Worm (Caenorhabditis elegans) whole organism, L4 larva: ENCODE results near the gene F41E6.12.

ENCODE experiments used
- D1046.2 ChIP-seq: fragments of 200-800 bp; sonication (Bioruptor generic); IDR thresholded peaks from 2 replicates; pipeline ENCODE4 v1.3.6; 2022; ENCODE audit warnings: missing genetic modification characterization, missing compliant biosample characterization
- F44E2.7 ChIP-seq: fragments of 200-800 bp; sonication (Bioruptor generic); IDR thresholded peaks from 2 replicates; pipeline ENCODE4 v2.1.2; 2022; ENCODE audit warnings: missing genetic modification characterization, missing compliant biosample characterization
- T20F7.1 ChIP-seq: fragments of 200-800 bp; sonication (Bioruptor generic); optimal IDR thresholded peaks from 2 replicates; lab custom pipeline; 2018; ENCODE audit warnings: mild to moderate bottlenecking, missing genetic modification characterization, missing compliant biosample characterization
- T26A8.4 ChIP-seq: fragments of 200-800 bp; sonication (Bioruptor generic); IDR thresholded peaks from 2 replicates; pipeline ENCODE4 v1.3.6; 2022; ENCODE audit warnings: missing genetic modification characterization, missing compliant biosample characterization
- Y48G9A.11 ChIP-seq: fragments of 200-800 bp; sonication (Bioruptor generic); IDR thresholded peaks from 2 replicates; pipeline ENCODE4 v1.3.6; 2022; ENCODE audit warnings: missing genetic modification reagents, missing genetic modification characterization, missing compliant biosample characterization
- aha-1 ChIP-seq: fragments of 150-350 bp; peaks from one replicate; lab custom pipeline; 2014; ENCODE audit warnings: missing biosample characterization, missing genetic modification characterization
- attf-4 ChIP-seq: sonication (generic microtip); optimal IDR thresholded peaks from 3 replicates; lab custom pipeline; 2017; ENCODE audit warnings: missing biosample characterization, missing genetic modification characterization
- ceh-20 ChIP-seq: fragments of 200-800 bp; sonication (Bioruptor generic); IDR thresholded peaks from 2 replicates; pipeline ENCODE4 v1.3.6; 2022; ENCODE audit warnings: missing genetic modification reagents, missing genetic modification characterization, missing compliant biosample characterization
- ceh-62 ChIP-seq: sonication (generic microtip); optimal IDR thresholded peaks from 2 replicates; lab custom pipeline; 2017; ENCODE audit warnings: missing biosample characterization, missing genetic modification characterization
- daf-16 ChIP-seq, 3 experiments: sonication (generic microtip); optimal IDR thresholded peaks; 2 replicates each; lab custom pipeline; 2016 to 2017; ENCODE audit warnings: missing genetic modification characterization in 3 of 3, missing genetic modification reagents in 3 of 3, mild to moderate bottlenecking in 2 of 3, missing compliant biosample characterization in 2 of 3, missing biosample characterization in 1 of 3, moderate library complexity in 1 of 3
- dmd-6 ChIP-seq: fragments of 200-800 bp; sonication (Bioruptor generic); IDR thresholded peaks from 2 replicates; pipeline ENCODE4 v1.3.6; 2022; ENCODE audit warnings: missing genetic modification reagents, missing genetic modification characterization, missing compliant biosample characterization
- dve-1 ChIP-seq: sonication (generic microtip); optimal IDR thresholded peaks from 2 replicates; lab custom pipeline; 2017; ENCODE audit warnings: antibody characterized with exemption, mild to moderate bottlenecking, missing genetic modification characterization, missing compliant biosample characterization; ENCODE audit not compliant: insufficient read depth
- egl-43 ChIP-seq: fragments of 200-800 bp; sonication (Bioruptor generic); IDR thresholded peaks from 2 replicates; pipeline ENCODE4 v1.3.6; 2022; ENCODE audit warnings: missing genetic modification reagents, missing genetic modification characterization, missing compliant biosample characterization
- fkh-10 ChIP-seq: fragments of 150-350 bp; optimal IDR thresholded peaks from 2 replicates; lab custom pipeline; 2014; ENCODE audit warnings: missing biosample characterization, missing genetic modification reagents, missing genetic modification characterization
- gei-8 ChIP-seq: fragments of 200-800 bp; sonication (Bioruptor generic); optimal IDR thresholded peaks from 2 replicates; lab custom pipeline; 2018; ENCODE audit warnings: mild to moderate bottlenecking, missing genetic modification characterization, missing compliant biosample characterization
- hif-1 ChIP-seq, 2 experiments: sonication (generic microtip); optimal IDR thresholded peaks; 2 replicates each; lab custom pipeline; 2016 to 2017; ENCODE audit warnings: missing compliant biosample characterization in 2 of 2, missing genetic modification characterization in 2 of 2, missing genetic modification reagents in 2 of 2, missing genotype in 2 of 2, mild to moderate bottlenecking in 1 of 2
- hlh-11 ChIP-seq: fragments of 200-800 bp; sonication (Bioruptor generic); optimal IDR thresholded peaks from 2 replicates; lab custom pipeline; 2018; ENCODE audit warnings: mild to moderate bottlenecking, missing genetic modification characterization, missing compliant biosample characterization
- hlh-30 ChIP-seq: sonication (generic microtip); optimal IDR thresholded peaks from 2 replicates; lab custom pipeline; 2017; ENCODE audit warnings: antibody characterized with exemption, mild to moderate bottlenecking, missing genetic modification characterization, missing compliant biosample characterization; ENCODE audit not compliant: insufficient read depth
- hmg-1.1 ChIP-seq: fragments of 200-800 bp; sonication (Bioruptor generic); IDR thresholded peaks from 2 replicates; pipeline ENCODE4 v1.3.6; 2022; ENCODE audit warnings: missing genetic modification reagents, missing genetic modification characterization, missing compliant biosample characterization
- lin-39 ChIP-seq: fragments of 150-350 bp; optimal IDR thresholded peaks from 2 replicates; lab custom pipeline; 2014; ENCODE audit warnings: missing biosample characterization, missing genetic modification reagents, missing genetic modification characterization
- lsy-2 ChIP-seq, 2 experiments: fragments of 150-350 bp in 1 of 2; sonication (generic microtip) in 1 of 2; optimal IDR thresholded peaks; 2 replicates each; lab custom pipeline; 2014 to 2017; ENCODE audit warnings: missing biosample characterization in 2 of 2, missing genetic modification characterization in 2 of 2
- madf-5 ChIP-seq, 2 experiments: fragments of 200-800 bp; sonication (Bioruptor generic); IDR thresholded peaks; 2 replicates each; pipeline ENCODE4 v1.3.6; 2022; ENCODE audit warnings: missing compliant biosample characterization in 2 of 2, missing genetic modification characterization in 2 of 2
- madf-9 ChIP-seq: fragments of 200-800 bp; sonication (Bioruptor generic); conservative IDR thresholded peaks from 2 replicates; pipeline ENCODE4 v1.3.6; 2022; ENCODE audit warnings: missing genetic modification reagents, missing genetic modification characterization, missing compliant biosample characterization
- mdl-1 ChIP-seq, 2 experiments: fragments of 150-350 bp in 1 of 2; sonication (generic microtip) in 1 of 2; optimal IDR thresholded peaks; 2 replicates each; lab custom pipeline; 2014 to 2017; ENCODE audit warnings: missing biosample characterization in 2 of 2, missing genetic modification characterization in 2 of 2
- mes-2 ChIP-seq: sonication (generic microtip); optimal IDR thresholded peaks from 2 replicates; lab custom pipeline; 2016; ENCODE audit warnings: missing genotype, mild to moderate bottlenecking, missing genetic modification characterization, missing compliant biosample characterization; ENCODE audit not compliant: poor library complexity, severe bottlenecking
- mxl-2 ChIP-seq: fragments of 200-800 bp; sonication (Bioruptor generic); conservative IDR thresholded peaks from 2 replicates; pipeline ENCODE4 v1.3.6; 2022; ENCODE audit warnings: missing genetic modification reagents, missing genetic modification characterization, missing compliant biosample characterization
- mxl-3 ChIP-seq: fragments of 200-800 bp; sonication (Bioruptor generic); optimal IDR thresholded peaks from 2 replicates; lab custom pipeline; 2018; ENCODE audit warnings: mild to moderate bottlenecking, missing genetic modification characterization, missing compliant biosample characterization
- nhr-10 ChIP-seq: fragments of 150-350 bp; optimal IDR thresholded peaks from 2 replicates; lab custom pipeline; 2014; ENCODE audit warnings: missing biosample characterization, missing genetic modification characterization
- nhr-11 ChIP-seq: fragments of 150-350 bp; optimal IDR thresholded peaks from 2 replicates; lab custom pipeline; 2014; ENCODE audit warnings: missing biosample characterization, missing genetic modification characterization
- nhr-111 ChIP-seq: fragments of 200-800 bp; sonication (Bioruptor generic); optimal IDR thresholded peaks from 2 replicates; lab custom pipeline; 2018; ENCODE audit warnings: mild to moderate bottlenecking, missing genetic modification characterization, missing compliant biosample characterization
- nhr-28 ChIP-seq: fragments of 150-350 bp; optimal IDR thresholded peaks from 2 replicates; lab custom pipeline; 2014; ENCODE audit warnings: missing biosample characterization, missing genetic modification characterization
- nhr-48 ChIP-seq: sonication (generic microtip); optimal IDR thresholded peaks from 2 replicates; lab custom pipeline; 2016; ENCODE audit warnings: mild to moderate bottlenecking, missing genetic modification characterization, missing compliant biosample characterization
- nhr-77 ChIP-seq: fragments of 150-350 bp; optimal IDR thresholded peaks from 2 replicates; lab custom pipeline; 2014; ENCODE audit warnings: missing biosample characterization, missing genetic modification characterization
- pha-4 ChIP-seq, 2 experiments: fragments of 150-350 bp in 1 of 2; fragments of 200-800 bp in 1 of 2; sonication (Bioruptor generic) in 1 of 2; IDR thresholded peaks in 1 of 2; optimal IDR thresholded peaks in 1 of 2; 2 replicates each; pipeline versions ENCODE4 v1.3.6 to Lab custom; 2014 to 2022; ENCODE audit warnings: missing genetic modification characterization in 2 of 2, missing genetic modification reagents in 2 of 2, missing biosample characterization in 1 of 2, missing compliant biosample characterization in 1 of 2
- pqm-1 ChIP-seq: sonication (generic microtip); optimal IDR thresholded peaks from 2 replicates; lab custom pipeline; 2017; ENCODE audit warnings: missing biosample characterization, missing genetic modification characterization
- set-16 ChIP-seq: fragments of 200-800 bp; sonication (Bioruptor generic); IDR thresholded peaks from 2 replicates; pipeline ENCODE4 v1.3.6; 2022; ENCODE audit warnings: missing genetic modification reagents, missing genetic modification characterization, missing compliant biosample characterization
- snpc-4 ChIP-seq: fragments of 150-350 bp; optimal IDR thresholded peaks from 2 replicates; lab custom pipeline; 2014; ENCODE audit warnings: missing biosample characterization, missing genetic modification characterization
- spr-3 ChIP-seq: fragments of 200-800 bp; sonication (Bioruptor generic); optimal IDR thresholded peaks from 2 replicates; lab custom pipeline; 2018; ENCODE audit warnings: mild to moderate bottlenecking, missing genetic modification characterization, missing compliant biosample characterization
- tag-97 ChIP-seq: fragments of 200-800 bp; sonication (Bioruptor generic); IDR thresholded peaks from 2 replicates; pipeline ENCODE4 v1.3.6; 2022; ENCODE audit warnings: missing genetic modification characterization, missing compliant biosample characterization
- tra-1 ChIP-seq: fragments of 200-800 bp; sonication (Bioruptor generic); IDR thresholded peaks from 2 replicates; pipeline ENCODE4 v1.3.6; 2022; ENCODE audit warnings: missing genetic modification reagents, missing genetic modification characterization, missing compliant biosample characterization
- unc-130 ChIP-seq: sonication (generic microtip); optimal IDR thresholded peaks from 2 replicates; lab custom pipeline; 2016; ENCODE audit warnings: missing genetic modification reagents, missing genetic modification characterization, missing compliant biosample characterization
- vab-7 ChIP-seq: fragments of 200-800 bp; sonication (Bioruptor generic); IDR thresholded peaks from 2 replicates; pipeline ENCODE4 v1.3.6; 2022; ENCODE audit warnings: missing genetic modification reagents, missing genetic modification characterization, missing compliant biosample characterization
- zip-2 ChIP-seq: fragments of 150-350 bp; optimal IDR thresholded peaks from 2 replicates; lab custom pipeline; 2014; ENCODE audit warnings: missing biosample characterization, missing genetic modification characterization
- ztf-7 ChIP-seq: fragments of 150-350 bp; optimal IDR thresholded peaks from 2 replicates; lab custom pipeline; 2014; ENCODE audit warnings: missing biosample characterization, missing genetic modification characterization

Gene F41E6.12

DNA sequence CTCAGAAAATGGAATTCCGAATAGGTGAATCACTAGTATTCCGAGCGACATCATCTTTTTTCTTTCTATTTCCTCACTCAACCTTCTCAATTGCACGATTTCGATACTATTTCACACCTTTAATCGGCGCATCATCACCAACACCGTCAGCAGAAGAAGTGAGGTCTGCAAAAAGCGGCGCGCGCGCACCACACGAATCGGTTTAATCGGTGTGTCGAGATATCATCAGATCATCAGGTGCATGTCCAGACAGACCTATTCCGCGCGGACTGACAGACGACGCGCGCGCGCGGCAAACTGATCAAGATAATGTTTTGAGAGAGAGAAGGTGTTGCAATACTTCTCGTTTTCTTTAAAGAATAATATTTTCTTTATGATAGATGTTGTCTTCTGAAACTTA, 31.5 kb upstream of the F41E6.12 start (continued):
- peak; percentile 77 for TF ChIP-seq mxl-3 (GFP tag; lab: Kevin White, UChicago)
- TF ChIP-seq nhr-111 = no peak
- peak; percentile 62 for TF ChIP-seq hlh-30 (tag; lab: Kevin White, UChicago)
- TF ChIP-seq set-16 (GFP tag; lab: Robert Waterston, UW) = 0 out of 2 replicates have a peak, but pooled peaks have one; percentile 18
- TF ChIP-seq madf-9 (GFP tag; lab: Robert Waterston, UW) = peak; percentile 48; the same call in 1 of the 2 replicates
- no peak for TF ChIP-seq attf-4
- TF ChIP-seq ceh-62 = no peak
- TF ChIP-seq nhr-28 (tag; lab: Kevin White, UChicago) = peak; percentile 8
- no peak for TF ChIP-seq tag-97
- TF ChIP-seq hmg-1.1 (GFP tag; lab: Robert Waterston, UW) = no peak

DNA sequence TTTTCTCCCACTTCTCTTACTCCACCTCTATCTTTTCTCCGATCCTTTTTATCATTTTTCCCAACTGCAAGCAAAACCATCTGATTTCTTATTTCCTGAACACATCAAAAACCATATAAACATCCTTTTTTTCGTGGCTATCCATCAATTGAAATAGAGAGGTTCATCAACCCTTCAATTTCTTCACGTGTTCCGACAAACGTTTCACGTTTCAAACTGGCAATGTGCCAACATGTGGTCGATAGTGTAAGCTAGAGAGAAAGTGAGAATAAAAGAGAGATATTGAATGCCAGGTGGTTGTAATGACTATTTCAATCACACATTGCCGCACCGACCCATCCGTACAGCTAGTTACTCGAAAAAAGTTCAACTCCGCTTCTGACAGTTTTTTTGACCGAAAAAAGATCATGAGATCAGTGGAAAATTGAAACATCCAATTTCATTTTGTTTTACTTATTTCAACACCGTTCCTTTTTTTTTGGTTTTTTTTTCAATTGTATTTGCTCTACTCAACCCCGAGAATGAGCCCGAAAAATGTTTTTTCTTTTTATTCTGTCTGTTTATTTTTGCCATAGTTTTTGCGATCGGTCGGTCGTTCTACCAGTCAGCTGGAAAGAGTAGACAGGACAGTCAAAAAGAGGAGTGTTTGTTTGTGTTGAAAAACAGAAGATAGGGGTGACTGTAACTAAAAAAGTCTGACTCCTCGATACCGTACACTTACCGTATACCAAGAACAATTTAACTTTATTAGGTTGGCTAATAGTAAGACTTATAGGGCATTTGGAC, 29.8 kb upstream of the F41E6.12 start:
- TF ChIP-seq dmd-6 (GFP tag; lab: Robert Waterston, UW) (peak; percentile 85), tra-1 (GFP tag; lab: Robert Waterston, UW) (0 out of 2 replicates have a peak, but pooled peaks have one; percentile 56), ceh-20 (GFP tag; lab: Robert Waterston, UW) (peak; percentile 57; the same call in 1 of the 2 replicates), mxl-3 (GFP tag; lab: Kevin White, UChicago) (peak; percentile 82), nhr-48 (tag; lab: Kevin White, UChicago) (peak; percentile 14), unc-130 (GFP tag; lab: Kevin White, UChicago) (no peak), hlh-30 (tag; lab: Kevin White, UChicago) (peak; percentile 67), gei-8 (GFP tag; lab: Kevin White, UChicago) (peak; percentile 0), vab-7 (GFP tag; lab: Robert Waterston, UW) (no peak), nhr-28 (tag; lab: Kevin White, UChicago) (peak; percentile 26), T26A8.4 (no peak), mxl-2 (GFP tag; lab: Robert Waterston, UW) (no peak), mdl-1 (tag; optimal IDR thresholded peaks at IDR 0.05; lab: Kevin White, UChicago) (peak; percentile 21 to 65), nhr-77 (no peak), hlh-11 (tag; lab: Kevin White, UChicago) (peak; percentile 79), pha-4 (GFP tag; IDR thresholded peaks at IDR 0.05; lab: Robert Waterston, UW) (no peak), pha-4 (tag; optimal IDR thresholded peaks at IDR 0.05; lab: Kevin White, UChicago) (peak; percentile 53), daf-16 (GFP tag; optimal IDR thresholded peaks at IDR 0.05; lab: Kevin White, UChicago) (no peak), daf-16 (tag; optimal IDR thresholded peaks at IDR 0.05; lab: Kevin White, UChicago) (peak; percentile 41), egl-43 (no peak), mes-2 (no peak), lsy-2 (tag; optimal IDR thresholded peaks at IDR 0.05; lab: Kevin White, UChicago) (peak in 1 of 2 experiments; percentile 22), nhr-11 (peak; percentile 42), dve-1 (tag; lab: Kevin White, UChicago) (no peak), set-16 (GFP tag; lab: Robert Waterston, UW) (no peak), aha-1 (tag; lab: Kevin White, UChicago) (peak; percentile 56)

DNA sequence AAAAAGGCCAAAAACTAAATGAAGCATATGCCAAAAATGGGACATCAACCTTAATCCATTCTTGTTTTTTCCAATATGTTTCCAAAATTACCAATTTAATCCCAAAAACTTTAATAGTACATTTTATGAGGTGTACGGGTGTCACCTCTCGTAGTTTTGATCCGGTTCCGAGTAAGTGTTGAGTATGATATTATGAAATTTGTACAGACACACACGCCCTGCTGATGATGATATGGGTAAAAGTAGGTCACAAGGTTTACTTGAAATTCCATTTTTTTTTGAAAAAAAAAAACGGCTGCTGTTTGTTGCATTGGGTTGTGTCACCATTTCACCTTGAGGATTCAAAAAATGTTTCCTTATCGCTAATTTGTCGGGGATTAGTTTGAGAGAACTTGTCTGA, 29.0 kb upstream of the F41E6.12 start:
- TF ChIP-seq T26A8.4 (no peak), hlh-11 (tag; lab: Kevin White, UChicago) (no peak), madf-5 (GFP tag; IDR thresholded peaks at IDR 0.05; lab: Robert Waterston, UW) (no peak), mxl-2 (GFP tag; lab: Robert Waterston, UW) (no peak), nhr-10 (tag; lab: Kevin White, UChicago) (no peak), F44E2.7 (GFP tag; lab: Robert Waterston, UW) (no peak), hif-1 (tag; optimal IDR thresholded peaks at IDR 0.05; lab: Kevin White, UChicago) (no peak), dmd-6 (GFP tag; lab: Robert Waterston, UW) (peak; percentile 34), D1046.2 (GFP tag; lab: Robert Waterston, UW) (no peak), pqm-1 (tag; lab: Kevin White, UChicago) (no peak), lin-39 (no peak), zip-2 (tag; lab: Kevin White, UChicago) (no peak), hlh-30 (tag; lab: Kevin White, UChicago) (peak; percentile 57), fkh-10 (no peak), T20F7.1 (GFP tag; lab: Kevin White, UChicago) (no peak), ztf-7 (tag; lab: Kevin White, UChicago) (no peak), tag-97 (no peak), spr-3 (GFP tag; lab: Kevin White, UChicago) (no peak), Y48G9A.11 (no peak), nhr-111 (no peak), snpc-4 (tag; lab: Kevin White, UChicago) (no peak)
